Worm (Caenorhabditis elegans): ENCODE results near the gene mdt-10.

The mdt-10 gene

ce11 chrII:7845571-7846236, 9.1 kb downstream of the mdt-10 start, which contains the start of gene T09A5.4:
Gene T09A5.4, plus strand, starts transcription at chrII:7846186.
- TF ChIP-seq nhr-6 (tag; optimal IDR thresholded peaks at IDR 0.05) (no peak), ZK546.5 (tag; optimal IDR thresholded peaks at IDR 0.05) (no peak), F13H6.1 (tag; optimal IDR thresholded peaks at IDR 0.05) (peak; percentile 33), ztf-11 (tag; optimal IDR thresholded peaks at IDR 0.05) (no peak), lin-39 (tag; optimal IDR thresholded peaks at IDR 0.05) (no peak), C34F6.9 (tag; optimal IDR thresholded peaks at IDR 0.05) (peak; percentile 17), crh-2 (tag; optimal IDR thresholded peaks at IDR 0.05) (no peak), unc-55 (GFP tag; optimal IDR thresholded peaks at IDR 0.05) (peak; percentile 30), nhr-237 (tag; optimal IDR thresholded peaks at IDR 0.05) (no peak), ama-1 (optimal IDR thresholded peaks at IDR 0.05) (no peak)

DNA sequence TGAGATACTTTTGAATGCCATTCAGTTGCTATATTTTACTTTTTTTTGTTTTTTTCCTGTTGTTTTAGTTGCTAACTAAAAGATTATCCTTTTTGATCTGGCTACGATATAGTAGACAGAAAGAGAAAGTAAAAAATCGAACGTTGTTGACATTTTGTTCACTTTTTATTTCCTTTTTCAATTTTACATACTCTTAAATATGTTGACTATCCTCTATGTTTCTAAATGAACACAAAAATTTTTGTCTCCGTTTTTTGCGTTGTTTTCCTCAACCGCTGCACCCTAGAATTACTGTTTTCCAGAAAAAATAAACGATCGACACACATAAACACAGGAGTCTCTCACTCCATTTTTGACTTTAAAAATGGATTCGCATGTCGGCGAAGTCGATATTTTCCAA, 12.8 kb downstream of the mdt-10 start, which contains the start of gene klp-3:
TSS of gene klp-3 (plus strand) at position 301 of the 400 bp plus-strand sequence.
- TF ChIP-seq aly-2 (tag; optimal IDR thresholded peaks at IDR 0.05) (no peak), nhr-11 (tag; optimal IDR thresholded peaks at IDR 0.05) (no peak), ceh-82 (tag; optimal IDR thresholded peaks at IDR 0.05) (no peak), ceh-16 (tag; optimal IDR thresholded peaks at IDR 0.05) (no peak), lsy-2 (tag; optimal IDR thresholded peaks at IDR 0.05) (no peak), nhr-10 (tag; optimal IDR thresholded peaks at IDR 0.05) (no peak), elt-3 (tag; optimal IDR thresholded peaks at IDR 0.05) (no peak), crh-2 (tag; optimal IDR thresholded peaks at IDR 0.05) (no peak), fos-1 (tag; optimal IDR thresholded peaks at IDR 0.05) (no peak), Y55F3AM.14 (GFP tag; optimal IDR thresholded peaks at IDR 0.05) (no peak), C34F6.9 (tag; optimal IDR thresholded peaks at IDR 0.05) (no peak), unc-62 (GFP tag; optimal IDR thresholded peaks at IDR 0.05) (no peak), nhr-25 (tag; optimal IDR thresholded peaks at IDR 0.05) (no peak), sem-4 (tag; optimal IDR thresholded peaks at IDR 0.05) (no peak)

ce11 chrII:7839703-7840102, 15.1 kb downstream of the mdt-10 start:
- peak; percentile 6 for TF ChIP-seq C34F6.9 (tag; optimal IDR thresholded peaks at IDR 0.05)
- TF ChIP-seq mdl-1 (tag; optimal IDR thresholded peaks at IDR 0.05) = no peak
- peak; percentile 27 for TF ChIP-seq nhr-129 (tag; optimal IDR thresholded peaks at IDR 0.05)

DNA sequence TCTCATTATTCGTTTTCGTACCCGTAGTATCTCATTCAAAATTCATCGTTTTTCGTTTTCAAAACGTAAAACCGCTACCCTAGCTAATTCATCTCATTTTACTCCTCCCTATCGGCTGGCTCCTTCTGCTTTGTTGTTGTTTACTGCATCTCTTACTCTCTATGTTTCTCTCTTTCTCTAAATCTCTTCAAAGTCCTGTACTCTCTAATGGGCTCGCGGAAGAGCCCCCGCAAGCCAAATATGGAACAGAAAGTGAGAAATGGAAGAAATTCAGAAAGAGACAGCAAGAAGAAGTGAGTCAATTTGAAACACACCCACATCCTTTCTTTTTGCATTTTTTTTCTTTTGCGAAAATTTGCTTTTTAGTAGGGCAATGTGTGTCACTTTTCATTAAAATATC, 16.2 kb downstream of the mdt-10 start:
- no peak for TF ChIP-seq skn-1 (tag; optimal IDR thresholded peaks at IDR 0.05)
- no peak for TF ChIP-seq nhr-237 (tag; optimal IDR thresholded peaks at IDR 0.05)
- TF ChIP-seq unc-55 (GFP tag; optimal IDR thresholded peaks at IDR 0.05) = peak; percentile 62
- TF ChIP-seq C34F6.9 (tag; optimal IDR thresholded peaks at IDR 0.05) = peak; percentile 60
- TF ChIP-seq aly-2 (tag; optimal IDR thresholded peaks at IDR 0.05) = no peak
- TF ChIP-seq sma-9 (GFP tag; optimal IDR thresholded peaks at IDR 0.05) = peak; percentile 25
- TF ChIP-seq sma-9 (tag; optimal IDR thresholded peaks at IDR 0.05) = no peak
- TF ChIP-seq lsy-2 (tag; optimal IDR thresholded peaks at IDR 0.05) = peak in 1 of 2 experiments; percentile 51
- TF ChIP-seq ceh-82 (tag; optimal IDR thresholded peaks at IDR 0.05) = no peak
- peak; percentile 19 for TF ChIP-seq crh-2 (tag; optimal IDR thresholded peaks at IDR 0.05)
- no peak for TF ChIP-seq fos-1 (tag; optimal IDR thresholded peaks at IDR 0.05)
- TF ChIP-seq mdl-1 (tag; optimal IDR thresholded peaks at IDR 0.05) = peak in 1 of 2 experiments; percentile 8
- TF ChIP-seq mab-5 (tag; optimal IDR thresholded peaks at IDR 0.05) = peak; percentile 22
- TF ChIP-seq nhr-11 (tag; optimal IDR thresholded peaks at IDR 0.05) = no peak
- peak; percentile 24 for TF ChIP-seq nhr-6 (tag; optimal IDR thresholded peaks at IDR 0.05)

- TF ChIP-seq lin-13 (GFP tag; optimal IDR thresholded peaks at IDR 0.05) = no peak
- TF ChIP-seq F13H6.1 (tag; optimal IDR thresholded peaks at IDR 0.05) = peak; percentile 92
- TF ChIP-seq nhr-23 (tag; optimal IDR thresholded peaks at IDR 0.05) = no peak
- no peak for TF ChIP-seq ceh-16 (tag; optimal IDR thresholded peaks at IDR 0.05)
- TF ChIP-seq sma-9 (GFP tag; optimal IDR thresholded peaks at IDR 0.05) = peak; percentile 81
- TF ChIP-seq sma-9 (tag; optimal IDR thresholded peaks at IDR 0.05) = no peak
- TF ChIP-seq sma-3 (GFP tag; optimal IDR thresholded peaks at IDR 0.05) = no peak
- no peak for TF ChIP-seq nhr-77 (tag; optimal IDR thresholded peaks at IDR 0.05)
- TF ChIP-seq ztf-11 (tag; optimal IDR thresholded peaks at IDR 0.05) = no peak
- no peak for TF ChIP-seq egl-27 (tag; optimal IDR thresholded peaks at IDR 0.05)
- no peak for TF ChIP-seq elt-1 (tag; optimal IDR thresholded peaks at IDR 0.05)
- TF ChIP-seq ztf-4 (tag; optimal IDR thresholded peaks at IDR 0.05) = peak; percentile 30
- no peak for TF ChIP-seq nhr-11 (tag; optimal IDR thresholded peaks at IDR 0.05)
- TF ChIP-seq nhr-6 (tag; optimal IDR thresholded peaks at IDR 0.05) = peak; percentile 36
- peak in 1 of 2 experiments; percentile 44 for TF ChIP-seq lsy-2 (tag; optimal IDR thresholded peaks at IDR 0.05)
- TF ChIP-seq fos-1 (tag; optimal IDR thresholded peaks at IDR 0.05) = no peak
- TF ChIP-seq lin-39 (tag; optimal IDR thresholded peaks at IDR 0.05) = peak; percentile 39
- TF ChIP-seq unc-39 (tag; optimal IDR thresholded peaks at IDR 0.05) = no peak
- TF ChIP-seq blmp-1 (tag; optimal IDR thresholded peaks at IDR 0.05; ENCODE audit: insufficient read depth) = no peak
- no peak for TF ChIP-seq ama-1 (optimal IDR thresholded peaks at IDR 0.05)
- TF ChIP-seq mbf-1 (tag; optimal IDR thresholded peaks at IDR 0.05) = no peak
- TF ChIP-seq sem-4 (tag; optimal IDR thresholded peaks at IDR 0.05) = peak; percentile 58
- TF ChIP-seq mab-5 (tag; optimal IDR thresholded peaks at IDR 0.05) = peak; percentile 44
- peak; percentile 65 for TF ChIP-seq nhr-129 (tag; optimal IDR thresholded peaks at IDR 0.05)
These were observed 18.1 kb downstream of the mdt-10 start for ce11 chrII:7836613-7837226.

All from whole organism, L2 larva.